Worm (Caenorhabditis elegans) whole organism, midembryonic: ENCODE data around the gene cest-34.

Source experiments
- T22C8.4 ChIP-seq: fragments of 200-800 bp; sonication (Bioruptor generic); IDR thresholded peaks from 2 replicates; pipeline ENCODE4 v1.3.6; 2022; ENCODE audit warnings: missing genetic modification characterization, missing compliant biosample characterization
- cog-1 ChIP-seq: sonication (generic microtip); optimal IDR thresholded peaks from 2 replicates; lab custom pipeline; 2016; ENCODE audit warnings: missing genetic modification characterization, missing compliant biosample characterization
- flt-1 ChIP-seq: fragments of 200-800 bp; sonication (Bioruptor generic); IDR thresholded peaks from 2 replicates; pipeline ENCODE4 v1.3.6; 2022; ENCODE audit warnings: missing genetic modification characterization, missing compliant biosample characterization
- klf-2 ChIP-seq: fragments of 200-800 bp; sonication (Bioruptor generic); conservative IDR thresholded peaks from 2 replicates; pipeline ENCODE4 v1.3.6; 2022; ENCODE audit warnings: missing genetic modification reagents, missing genetic modification characterization, missing compliant biosample characterization
- med-1 ChIP-seq: sonication (generic microtip); optimal IDR thresholded peaks from 2 replicates; lab custom pipeline; 2017; ENCODE audit warnings: missing genetic modification characterization, mild to moderate bottlenecking, missing compliant biosample characterization, antibody characterized with exemption, missing genetic modification reagents; ENCODE audit not compliant: insufficient read depth
- ref-1 ChIP-seq: fragments of 200-800 bp; sonication (Bioruptor generic); conservative IDR thresholded peaks from 2 replicates; pipeline ENCODE4 v1.3.6; 2022; ENCODE audit warnings: missing genetic modification reagents, missing genetic modification characterization, missing compliant biosample characterization
- tab-1 ChIP-seq: fragments of 200-800 bp; sonication (Bioruptor generic); IDR thresholded peaks from 2 replicates; pipeline ENCODE4 v1.3.6; 2022; ENCODE audit warnings: missing genetic modification characterization, missing compliant biosample characterization
- ztf-23 ChIP-seq: fragments of 200-800 bp; sonication (Bioruptor generic); IDR thresholded peaks from 2 replicates; pipeline ENCODE4 v1.3.6; 2022; ENCODE audit warnings: missing genetic modification reagents, missing genetic modification characterization, missing compliant biosample characterization
- ztf-29 ChIP-seq: fragments of 200-800 bp; sonication (Bioruptor generic); IDR thresholded peaks from 2 replicates; pipeline ENCODE4 v1.3.6; 2022; ENCODE audit warnings: missing genetic modification reagents, missing genetic modification characterization, missing compliant biosample characterization

cest-34 gene

DNA sequence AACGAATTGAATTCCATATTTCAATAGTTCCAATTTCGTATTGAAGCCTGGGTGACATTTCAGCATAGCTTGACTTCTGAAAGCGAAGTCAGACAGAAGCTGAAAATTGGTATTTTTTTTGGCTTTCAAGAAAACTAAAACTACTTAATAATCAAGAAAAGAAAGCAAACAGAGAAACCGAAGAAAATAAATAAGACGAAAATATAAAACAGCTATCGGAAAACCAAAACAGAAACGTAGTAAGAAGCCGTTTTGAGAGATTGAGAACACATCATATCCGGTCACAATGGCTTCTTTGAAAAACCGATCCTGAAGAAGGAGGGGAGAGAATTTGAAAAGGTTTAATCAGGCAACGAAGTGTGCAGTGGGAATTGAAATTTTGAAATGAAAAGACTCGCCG lies 41.6 kb downstream of the cest-34 start, which contains the start of gene srg-30:
TSS of gene srg-30 (minus strand) at position 101 of the 400 bp plus-strand sequence.
- no peak for TF ChIP-seq ref-1 (GFP tag; lab: Robert Waterston, UW)
- TF ChIP-seq klf-2 (GFP tag; lab: Robert Waterston, UW), result no peak
- TF ChIP-seq T22C8.4 (GFP tag; lab: Robert Waterston, UW), result no peak
- no peak for TF ChIP-seq cog-1
- no peak for TF ChIP-seq ztf-29 (GFP tag; lab: Robert Waterston, UW)

DNA sequence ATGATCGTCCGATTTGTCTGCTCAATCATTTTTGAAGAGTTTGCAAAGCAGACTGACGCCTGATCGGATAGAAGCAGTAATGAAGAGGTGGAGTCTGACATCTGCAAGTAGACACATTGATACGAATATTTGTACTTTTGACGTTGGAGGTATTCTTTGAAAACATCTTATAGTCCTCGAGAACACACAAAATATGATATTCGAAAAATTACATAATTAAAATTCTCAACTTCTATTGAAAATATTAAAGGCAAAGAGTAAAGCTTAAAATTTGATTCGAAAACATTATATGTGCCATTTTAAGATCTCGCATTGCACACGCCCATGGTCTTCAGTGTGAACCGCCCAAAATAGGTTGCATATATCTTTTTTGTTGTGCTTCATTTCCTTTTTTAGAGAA lies 45.8 kb downstream of the cest-34 start, which contains the start of gene ZC487.2:
TSS of gene ZC487.2 (minus strand) at position 101 of the 400 bp plus-strand sequence.
- no peak for TF ChIP-seq cog-1
- TF ChIP-seq klf-2 (GFP tag; lab: Robert Waterston, UW), result no peak
- no peak for TF ChIP-seq ztf-23 (GFP tag; lab: Robert Waterston, UW)
- TF ChIP-seq ref-1 (GFP tag; lab: Robert Waterston, UW), result no peak
- no peak for TF ChIP-seq T22C8.4 (GFP tag; lab: Robert Waterston, UW)
- no peak for TF ChIP-seq flt-1
- no peak for TF ChIP-seq tab-1
- no peak for TF ChIP-seq ztf-29 (GFP tag; lab: Robert Waterston, UW)
- no peak for TF ChIP-seq med-1

DNA sequence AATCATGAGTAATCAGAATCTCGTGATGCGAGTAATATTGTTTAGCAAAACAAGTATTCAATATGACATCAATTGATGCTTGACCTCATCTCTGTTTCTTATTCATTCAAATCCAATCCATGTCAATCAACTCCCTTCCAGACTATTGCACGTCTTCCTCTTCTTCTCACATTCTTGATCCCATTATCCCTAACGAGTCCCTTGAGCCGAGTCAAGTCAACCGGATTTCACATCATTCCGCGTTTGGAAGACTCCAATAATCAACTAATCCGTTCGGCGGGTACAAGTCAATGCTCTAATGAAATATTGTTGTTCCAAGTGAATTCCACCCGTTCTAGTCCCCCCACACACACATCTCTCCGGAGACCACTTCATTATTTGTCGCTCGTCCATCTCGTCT lies 49.7 kb downstream of the cest-34 start:
- TF ChIP-seq med-1 (no peak), flt-1 (no peak), ztf-23 (GFP tag; lab: Robert Waterston, UW) (no peak), ztf-29 (GFP tag; lab: Robert Waterston, UW) (no peak), ref-1 (GFP tag; lab: Robert Waterston, UW) (no peak), cog-1 (no peak), T22C8.4 (GFP tag; lab: Robert Waterston, UW) (no peak), klf-2 (GFP tag; lab: Robert Waterston, UW) (no peak), tab-1 (no peak)

DNA sequence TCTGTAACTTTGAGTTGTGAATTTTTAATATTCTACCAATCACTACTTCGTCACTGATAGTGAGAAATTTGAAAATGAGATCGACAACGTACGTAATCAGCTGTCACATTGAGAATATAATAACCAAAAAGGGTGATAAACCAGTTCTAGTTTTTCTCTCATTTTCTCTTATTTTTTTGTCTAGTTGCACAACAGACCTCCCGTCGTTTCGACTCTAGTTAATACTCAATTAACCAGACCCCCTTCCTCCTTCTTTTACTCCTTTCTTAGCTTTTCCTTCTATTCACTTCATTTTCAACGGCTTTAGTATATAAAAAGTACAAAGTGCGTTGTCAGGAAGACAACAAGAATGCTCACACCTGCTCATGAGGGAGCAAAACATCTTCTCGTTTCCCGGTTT lies 50.6 kb downstream of the cest-34 start, which contains the start of gene ZC487.1:
TSS of gene ZC487.1 (plus strand) at position 301 of the 400 bp plus-strand sequence.
- TF ChIP-seq ztf-23 (GFP tag; lab: Robert Waterston, UW), result no peak
- TF ChIP-seq T22C8.4 (GFP tag; lab: Robert Waterston, UW), result no peak
- TF ChIP-seq med-1, result no peak
- no peak for TF ChIP-seq ref-1 (GFP tag; lab: Robert Waterston, UW)
- TF ChIP-seq cog-1, result no peak
- no peak for TF ChIP-seq flt-1
- no peak for TF ChIP-seq klf-2 (GFP tag; lab: Robert Waterston, UW)
- TF ChIP-seq tab-1, result no peak
- no peak for TF ChIP-seq ztf-29 (GFP tag; lab: Robert Waterston, UW)
